Fruit fly (Drosophila melanogaster) whole organism, embryonic: Measurements from ENCODE around the gene CG42759.
A peak's percentile ranks its signal among the peaks of the same experiment; 100 is the strongest.

Experiments
- Abd-B ChIP-seq: fragments of 200-800 bp; sonication (Bioruptor generic); optimal IDR thresholded peaks from 2 replicates; lab custom pipeline; 2018; ENCODE audit warnings: missing biosample characterization, mild to moderate bottlenecking, missing genetic modification characterization, moderate library complexity
- Antp ChIP-seq: fragments of 200-800 bp; sonication (Bioruptor generic); optimal IDR thresholded peaks from 3 replicates; lab custom pipeline; 2016; ENCODE audit warnings: missing biosample characterization, missing genetic modification characterization
- B-H1 ChIP-seq: fragments of 200-800 bp; sonication (Bioruptor generic); IDR thresholded peaks from 3 replicates; pipeline ENCODE4 v1.3.6; 2022; ENCODE audit warnings: missing biosample characterization, missing genetic modification characterization
- B-H2 ChIP-seq: fragments of 200-800 bp; sonication (Bioruptor generic); optimal IDR thresholded peaks from 2 replicates; lab custom pipeline; 2018; ENCODE audit warnings: missing biosample characterization, mild to moderate bottlenecking, missing genetic modification characterization
- CG10209 ChIP-seq: fragments of 200-800 bp; sonication (Bioruptor generic); optimal IDR thresholded peaks from 3 replicates; lab custom pipeline; 2017; ENCODE audit warnings: missing biosample characterization, mild to moderate bottlenecking, missing genetic modification characterization, missing genetic modification reagents
- CG10366 ChIP-seq: fragments of 200-800 bp; sonication (Bioruptor generic); IDR thresholded peaks from 2 replicates; pipeline ENCODE4 v1.3.6; 2022; ENCODE audit warnings: missing biosample characterization, missing genetic modification characterization
- CG10565 ChIP-seq: fragments of 200-800 bp; sonication (Bioruptor generic); optimal IDR thresholded peaks from 3 replicates; lab custom pipeline; 2016; ENCODE audit warnings: missing biosample characterization, mild to moderate bottlenecking, missing genetic modification characterization
- CG11085 ChIP-seq: fragments of 200-800 bp; sonication (Bioruptor generic); IDR thresholded peaks from 2 replicates; pipeline ENCODE4 v1.3.6; 2022; ENCODE audit warnings: missing biosample characterization, missing genetic modification characterization
- CG11695 ChIP-seq: fragments of 200-800 bp; sonication (Bioruptor generic); IDR thresholded peaks from 3 replicates; pipeline ENCODE4 v1.3.6; 2022; ENCODE audit warnings: missing biosample characterization, missing genetic modification characterization
- CG12104 ChIP-seq: fragments of 200-800 bp; sonication (Bioruptor generic); optimal IDR thresholded peaks from 3 replicates; lab custom pipeline; 2016; ENCODE audit warnings: missing biosample characterization, missing genetic modification characterization
- CG12391 ChIP-seq: fragments of 200-800 bp; sonication (Bioruptor generic); optimal IDR thresholded peaks from 3 replicates; lab custom pipeline; 2018; ENCODE audit warnings: missing biosample characterization, mild to moderate bottlenecking, missing genetic modification characterization, moderate library complexity
- CG13775 ChIP-seq: fragments of 200-800 bp; sonication (Bioruptor generic); optimal IDR thresholded peaks from 3 replicates; lab custom pipeline; 2017; ENCODE audit warnings: missing biosample characterization, mild to moderate bottlenecking, missing genetic modification characterization
- CG15073 ChIP-seq: fragments of 200-800 bp; sonication (Bioruptor generic); optimal IDR thresholded peaks from 2 replicates; lab custom pipeline; 2016; ENCODE audit warnings: missing biosample characterization, missing genetic modification characterization
- CG17829 ChIP-seq: fragments of 200-800 bp; optimal IDR thresholded peaks from 2 replicates; lab custom pipeline; 2019; ENCODE audit warnings: missing biosample characterization, mild to moderate bottlenecking, missing genetic modification characterization, moderate library complexity
- CG18262 ChIP-seq: fragments of 200-800 bp; optimal IDR thresholded peaks from 3 replicates; lab custom pipeline; 2019; ENCODE audit warnings: missing biosample characterization, mild to moderate bottlenecking, missing genetic modification characterization, moderate library complexity
- CG1832 ChIP-seq: fragments of 200-800 bp; sonication (Bioruptor generic); optimal IDR thresholded peaks from 2 replicates; lab custom pipeline; 2017; ENCODE audit warnings: missing biosample characterization, mild to moderate bottlenecking, missing genetic modification characterization, inconsistent platforms
- CG18619 ChIP-seq: fragments of 200-800 bp; sonication (Bioruptor generic); optimal IDR thresholded peaks from 3 replicates; lab custom pipeline; 2017; ENCODE audit warnings: missing biosample characterization, mild to moderate bottlenecking, missing genetic modification characterization
- CG2129 ChIP-seq: fragments of 200-800 bp; sonication (Bioruptor generic); IDR thresholded peaks from 2 replicates; pipeline ENCODE4 v1.3.6; 2022; ENCODE audit warnings: missing biosample characterization, missing genetic modification characterization; ENCODE audit not compliant: partially characterized antibody
- CG31224 ChIP-seq: fragments of 200-800 bp; sonication (Bioruptor generic); IDR thresholded peaks from 2 replicates; pipeline ENCODE4 v1.3.6; 2022; ENCODE audit warnings: missing biosample characterization, missing genetic modification characterization
- CG34376 ChIP-seq: fragments of 200-800 bp; sonication (Bioruptor generic); optimal IDR thresholded peaks from 2 replicates; lab custom pipeline; 2018; ENCODE audit warnings: missing biosample characterization, mild to moderate bottlenecking, missing genetic modification characterization
- CG3995 ChIP-seq: fragments of 200-800 bp; sonication (Bioruptor generic); optimal IDR thresholded peaks from 3 replicates; lab custom pipeline; 2016; ENCODE audit warnings: missing biosample characterization, missing genetic modification characterization
- CG4360 ChIP-seq: fragments of 200-800 bp; sonication (Bioruptor generic); IDR thresholded peaks from 2 replicates; pipeline ENCODE4 v1.3.6; 2022; ENCODE audit warnings: missing biosample characterization, missing genetic modification characterization
- CG5245 ChIP-seq: fragments of 200-800 bp; sonication (Bioruptor generic); optimal IDR thresholded peaks from 3 replicates; lab custom pipeline; 2016; ENCODE audit warnings: missing biosample characterization, missing genetic modification characterization
- CG7987 ChIP-seq: fragments of 200-800 bp; sonication (Bioruptor generic); optimal IDR thresholded peaks from 2 replicates; lab custom pipeline; 2018; ENCODE audit warnings: missing biosample characterization, mild to moderate bottlenecking, missing genetic modification characterization, moderate library complexity
- CG8478 ChIP-seq: fragments of >200 bp; optimal IDR thresholded peaks from 2 replicates; lab custom pipeline; 2018
- CG9609 ChIP-seq: fragments of 200-800 bp; sonication (Bioruptor generic); optimal IDR thresholded peaks from 3 replicates; lab custom pipeline; 2016; ENCODE audit warnings: missing biosample characterization, missing genetic modification characterization
- CG9727 ChIP-seq: fragments of 200-800 bp; sonication (Bioruptor generic); optimal IDR thresholded peaks from 3 replicates; lab custom pipeline; 2017; ENCODE audit warnings: missing biosample characterization, mild to moderate bottlenecking, missing genetic modification characterization
- CG9932 ChIP-seq: fragments of 200-800 bp; sonication (Bioruptor generic); IDR thresholded peaks from 2 replicates; pipeline ENCODE4 v1.3.6; 2022; ENCODE audit warnings: missing biosample characterization, missing genetic modification characterization
- Chrac-16 ChIP-seq: fragments of 200-800 bp; sonication (Bioruptor generic); optimal IDR thresholded peaks from 3 replicates; lab custom pipeline; 2016; ENCODE audit warnings: missing biosample characterization, missing genetic modification characterization
- CkIIα-i1 ChIP-seq: fragments of 200-800 bp; sonication (Bioruptor generic); IDR thresholded peaks from 2 replicates; pipeline ENCODE4 v1.3.6; 2022; ENCODE audit warnings: missing biosample characterization, missing genetic modification characterization
- Dip2 ChIP-seq: fragments of 200-800 bp; sonication (Bioruptor generic); IDR thresholded peaks from 2 replicates; pipeline ENCODE4 v1.3.6; 2022; ENCODE audit warnings: missing biosample characterization, missing genetic modification characterization
- Dip3 ChIP-seq: fragments of 200-800 bp; sonication (Bioruptor generic); optimal IDR thresholded peaks from 3 replicates; lab custom pipeline; 2016; ENCODE audit warnings: missing biosample characterization, missing genetic modification characterization
- ERR ChIP-seq: fragments of 200-800 bp; sonication (Bioruptor generic); optimal IDR thresholded peaks from 2 replicates; lab custom pipeline; 2016; ENCODE audit warnings: missing biosample characterization, missing genetic modification characterization
- HmgZ ChIP-seq: fragments of 200-800 bp; sonication (Bioruptor generic); optimal IDR thresholded peaks from 2 replicates; lab custom pipeline; 2018; ENCODE audit warnings: missing biosample characterization, mild to moderate bottlenecking, missing genetic modification characterization
- Hr39 ChIP-seq: fragments of >200 bp; optimal IDR thresholded peaks from 2 replicates; lab custom pipeline; 2017
- NC2β ChIP-seq: fragments of 200-800 bp; sonication (Bioruptor generic); optimal IDR thresholded peaks from 2 replicates; lab custom pipeline; 2016; ENCODE audit warnings: missing biosample characterization, missing genetic modification characterization
- NfI ChIP-seq: fragments of 200-800 bp; sonication (Bioruptor generic); optimal IDR thresholded peaks from 3 replicates; lab custom pipeline; 2018; ENCODE audit warnings: missing biosample characterization, mild to moderate bottlenecking, missing genetic modification characterization, moderate library complexity
- Rfx ChIP-seq: fragments of 200-800 bp; sonication (Bioruptor generic); IDR thresholded peaks from 2 replicates; pipeline ENCODE4 v1.3.6; 2022; ENCODE audit warnings: missing biosample characterization, missing genetic modification characterization
- bab2 ChIP-seq: fragments of 200-800 bp; sonication (Bioruptor generic); optimal IDR thresholded peaks from 2 replicates; lab custom pipeline; 2016; ENCODE audit warnings: missing biosample characterization, missing genetic modification characterization
- chn ChIP-seq: fragments of 200-800 bp; sonication (Bioruptor generic); optimal IDR thresholded peaks from 2 replicates; lab custom pipeline; 2016; ENCODE audit warnings: missing biosample characterization, missing genetic modification characterization
- dpn ChIP-seq, 2 experiments: fragments of 200-800 bp; sonication (Bioruptor generic); optimal IDR thresholded peaks; 3 replicates each; lab custom pipeline; 2016; ENCODE audit warnings: missing biosample characterization in 2 of 2, missing genetic modification characterization in 2 of 2
- gem ChIP-seq: fragments of 200-800 bp; sonication (Bioruptor generic); optimal IDR thresholded peaks from 2 replicates; lab custom pipeline; 2019; ENCODE audit warnings: missing biosample characterization, mild to moderate bottlenecking, missing genetic modification characterization, moderate library complexity
- ham ChIP-seq: fragments of 200-800 bp; sonication (Bioruptor generic); IDR thresholded peaks from 2 replicates; pipeline ENCODE4 v1.3.6; 2022; ENCODE audit warnings: missing biosample characterization, missing genetic modification characterization
- maf-S ChIP-seq: fragments of 200-800 bp; sonication (Bioruptor generic); optimal IDR thresholded peaks from 2 replicates; lab custom pipeline; 2016; ENCODE audit warnings: missing biosample characterization, missing genetic modification characterization
- mld ChIP-seq: fragments of 200-800 bp; sonication (Bioruptor generic); IDR thresholded peaks from 3 replicates; pipeline ENCODE4 v1.3.6; 2022; ENCODE audit warnings: missing biosample characterization, missing genetic modification characterization; ENCODE audit not compliant: partially characterized antibody
- nau ChIP-seq: fragments of 200-800 bp; sonication (Bioruptor generic); optimal IDR thresholded peaks from 3 replicates; lab custom pipeline; 2017; ENCODE audit warnings: missing biosample characterization, mild to moderate bottlenecking, missing genetic modification characterization, missing genetic modification reagents
- pfk ChIP-seq: fragments of 200-800 bp; sonication (Bioruptor generic); optimal IDR thresholded peaks from 2 replicates; lab custom pipeline; 2018; ENCODE audit warnings: missing biosample characterization, mild to moderate bottlenecking, missing genetic modification characterization, moderate library complexity
- scrt ChIP-seq: fragments of 200-800 bp; sonication (Bioruptor generic); optimal IDR thresholded peaks from 2 replicates; lab custom pipeline; 2018; ENCODE audit warnings: missing biosample characterization, mild to moderate bottlenecking, missing genetic modification characterization, moderate library complexity
- slbo ChIP-seq: fragments of 200-800 bp; sonication (Bioruptor generic); IDR thresholded peaks from 2 replicates; pipeline ENCODE4 v1.3.6; 2022; ENCODE audit warnings: missing biosample characterization, missing genetic modification characterization
- sna ChIP-seq: fragments of 200-800 bp; sonication (Bioruptor generic); IDR thresholded peaks from 2 replicates; pipeline ENCODE4 v1.3.6; 2022; ENCODE audit warnings: missing biosample characterization, missing genetic modification characterization; ENCODE audit not compliant: partially characterized antibody
- sob ChIP-seq: fragments of 200-800 bp; sonication (Bioruptor generic); IDR thresholded peaks from 2 replicates; pipeline ENCODE4 v1.3.6; 2022; ENCODE audit warnings: missing biosample characterization, missing genetic modification characterization
- tgo ChIP-seq: fragments of 200-800 bp; sonication (Bioruptor generic); IDR thresholded peaks from 3 replicates; pipeline ENCODE4 v1.3.6; 2022; ENCODE audit warnings: missing biosample characterization, missing genetic modification characterization
- tx ChIP-seq: fragments of 200-800 bp; sonication (Bioruptor generic); optimal IDR thresholded peaks from 2 replicates; lab custom pipeline; 2016; ENCODE audit warnings: missing biosample characterization, missing genetic modification characterization

CG42759 gene

dm6 chr3R:10134341-10134668 is 8.6 kb upstream of the CG42759 start (continued):
- TF ChIP-seq CG10209 (GFP tag; lab: Kevin White, UChicago) (peak; percentile 25), CG18619 (GFP tag; lab: Kevin White, UChicago) (no peak), CG13775 (GFP tag; lab: Kevin White, UChicago) (no peak), mld (GFP tag; lab: Robert Waterston, UW) (no peak), CG10366 (GFP tag; lab: Robert Waterston, UW) (no peak), ham (GFP tag; lab: Robert Waterston, UW) (no peak), CG10565 (no peak), CG2129 (GFP tag; lab: Robert Waterston, UW) (no peak), CG3995 (GFP tag; lab: Kevin White, UChicago) (no peak), CG31224 (no peak), HmgZ (tag; lab: Kevin White, UChicago) (peak; percentile 56), ERR (GFP tag; lab: Kevin White, UChicago) (peak; percentile 54), slbo (peak; percentile 51; the same call in 1 of the 2 replicates), Antp (GFP tag; lab: Kevin White, UChicago) (peak; percentile 34), gem (tag; lab: Kevin White, UChicago) (no peak), CG11085 (GFP tag; lab: Robert Waterston, UW) (no peak), CG8478 (lab: Kevin White, UChicago) (no peak), B-H1 (no peak), chn (GFP tag; lab: Kevin White, UChicago) (peak; percentile 10), NC2β (GFP tag; lab: Kevin White, UChicago) (no peak), CG12104 (GFP tag; lab: Kevin White, UChicago) (no peak), bab2 (GFP tag; lab: Kevin White, UChicago) (no peak), CG1832 (GFP tag; lab: Kevin White, UChicago) (no peak), sob (GFP tag; lab: Robert Waterston, UW) (peak; percentile 70), CG7987 (GFP tag; lab: Kevin White, UChicago) (peak; percentile 57), dpn (GFP tag; optimal IDR thresholded peaks at IDR 0.05; lab: Kevin White, UChicago) (peak; percentile 50 to 61), CG9727 (GFP tag; lab: Kevin White, UChicago) (no peak), Dip3 (GFP tag; lab: Kevin White, UChicago) (peak; percentile 44), CG12391 (no peak), CG15073 (GFP tag; lab: Kevin White, UChicago) (no peak), Rfx (GFP tag; lab: Robert Waterston, UW) (peak; percentile 73), tx (GFP tag; lab: Kevin White, UChicago) (peak; percentile 13), CG17829 (peak; percentile 10), Dip2 (GFP tag; lab: Robert Waterston, UW) (no peak), CG4360 (0 out of 2 replicates have a peak, but pooled peaks have one; percentile 18), maf-S (peak; percentile 33), CkIIα-i1 (GFP tag; lab: Robert Waterston, UW) (no peak), scrt (peak; percentile 29), CG18262 (tag; lab: Kevin White, UChicago) (peak; percentile 2), CG9609 (GFP tag; lab: Kevin White, UChicago) (no peak), CG5245 (GFP tag; lab: Kevin White, UChicago) (no peak), nau (no peak), tgo (GFP tag; lab: Robert Waterston, UW) (no peak), Chrac-16 (GFP tag; lab: Kevin White, UChicago) (peak; percentile 11), sna (no peak; the same call in 1 of the 2 replicates), B-H2 (GFP tag; lab: Kevin White, UChicago) (peak; percentile 68), CG11695 (no peak), CG9932 (GFP tag; lab: Robert Waterston, UW) (peak; percentile 47), CG34376 (peak; percentile 63), Abd-B (GFP tag; lab: Kevin White, UChicago) (no peak), Hr39 (lab: Kevin White, UChicago) (no peak), pfk (GFP tag; lab: Kevin White, UChicago) (no peak), NfI (GFP tag; lab: Kevin White, UChicago) (peak; percentile 57)
